Fruit fly (Drosophila melanogaster): ENCODE measurements around the gene bond.

- no peak for TF ChIP-seq lov (optimal IDR thresholded peaks at IDR 0.05)
- TF ChIP-seq lov (GFP tag; IDR thresholded peaks at IDR 0.05): no peak
- no peak for TF ChIP-seq ab (GFP tag; optimal IDR thresholded peaks at IDR 0.05)
- TF ChIP-seq CG12299 (tag; optimal IDR thresholded peaks at IDR 0.05): no peak
- TF ChIP-seq CG13296 (GFP tag; optimal IDR thresholded peaks at IDR 0.05): no peak
- TF ChIP-seq CG14014 (GFP tag; IDR thresholded peaks at IDR 0.05): 0 out of 2 replicates have a peak, but pooled peaks have one; percentile 5
- no peak for TF ChIP-seq gce (GFP tag; IDR thresholded peaks at IDR 0.05)
- TF ChIP-seq CG4617 (GFP tag; optimal IDR thresholded peaks at IDR 0.05; ENCODE audit: borderline replicate concordance): no peak
- no peak for TF ChIP-seq CG18619 (GFP tag; optimal IDR thresholded peaks at IDR 0.05)
- TF ChIP-seq CG16779 (GFP tag; IDR thresholded peaks at IDR 0.05): no peak
- TF ChIP-seq D19A (tag; optimal IDR thresholded peaks at IDR 0.05): no peak
Measured at dm6 chr3R:22525073-22525413, 25.4 kb upstream of the bond start.

Measured in whole organism, embryonic.